Fruit fly (Drosophila melanogaster) whole organism, embryonic: ENCODE measurements around the gene CG31867.

ENCODE experiments used
- ATbp ChIP-seq: fragments of 200-800 bp; sonication (Bioruptor generic); optimal IDR thresholded peaks from 2 replicates; lab custom pipeline; 2017; ENCODE audit warnings: missing biosample characterization, mild to moderate bottlenecking, missing genetic modification characterization, missing genetic modification reagents
- BEAF-32 ChIP-seq: fragments of 200-800 bp; sonication (Bioruptor generic); optimal IDR thresholded peaks from 3 replicates; lab custom pipeline; 2017; ENCODE audit warnings: missing biosample characterization, missing genetic modification characterization, mild to moderate bottlenecking, moderate library complexity, missing genetic modification reagents
- CG10543 ChIP-seq: fragments of 200-800 bp; sonication (Bioruptor generic); optimal IDR thresholded peaks from 3 replicates; lab custom pipeline; 2017; ENCODE audit warnings: missing biosample characterization, mild to moderate bottlenecking, missing genetic modification characterization, moderate library complexity
- CG11093 ChIP-seq: fragments of 200-800 bp; sonication (Bioruptor generic); IDR thresholded peaks from 3 replicates; pipeline ENCODE4 v1.3.6; 2022; ENCODE audit warnings: missing biosample characterization, missing genetic modification characterization
- CG12155 ChIP-seq: fragments of 200-800 bp; sonication (Bioruptor generic); optimal IDR thresholded peaks from 3 replicates; lab custom pipeline; 2016; ENCODE audit warnings: missing biosample characterization, missing genetic modification characterization
- CG12219 ChIP-seq: fragments of 200-800 bp; sonication (Bioruptor generic); optimal IDR thresholded peaks from 3 replicates; lab custom pipeline; 2018; ENCODE audit warnings: missing biosample characterization, mild to moderate bottlenecking, missing genetic modification characterization
- CG12744 ChIP-seq: fragments of 200-800 bp; sonication (Bioruptor generic); optimal IDR thresholded peaks from 2 replicates; lab custom pipeline; 2016; ENCODE audit warnings: missing biosample characterization, missing genetic modification characterization
- CG12769 ChIP-seq: fragments of 200-800 bp; sonication (Bioruptor generic); optimal IDR thresholded peaks from 2 replicates; lab custom pipeline; 2019; ENCODE audit warnings: missing biosample characterization, mild to moderate bottlenecking, missing genetic modification characterization, moderate library complexity
- CG12942 ChIP-seq: fragments of 200-800 bp; sonication (Bioruptor generic); optimal IDR thresholded peaks from 3 replicates; lab custom pipeline; 2016; ENCODE audit warnings: missing biosample characterization, missing genetic modification characterization
- CG13424 ChIP-seq: fragments of 200-800 bp; sonication (Bioruptor generic); optimal IDR thresholded peaks from 2 replicates; lab custom pipeline; 2019; ENCODE audit warnings: missing biosample characterization, mild to moderate bottlenecking, missing genetic modification characterization, moderate library complexity
- CG13624 ChIP-seq: fragments of 200-800 bp; sonication (Bioruptor generic); optimal IDR thresholded peaks from 2 replicates; lab custom pipeline; 2016; ENCODE audit warnings: missing biosample characterization, missing genetic modification characterization
- CG15479 ChIP-seq: fragments of 200-800 bp; sonication (Bioruptor generic); optimal IDR thresholded peaks from 3 replicates; lab custom pipeline; 2019; ENCODE audit warnings: missing biosample characterization, mild to moderate bottlenecking, missing genetic modification characterization, moderate library complexity
- CG1602 ChIP-seq: fragments of 200-800 bp; sonication (Bioruptor generic); optimal IDR thresholded peaks from 3 replicates; lab custom pipeline; 2016; ENCODE audit warnings: missing biosample characterization, missing genetic modification characterization
- CG16813 ChIP-seq: fragments of 200-800 bp; sonication (Bioruptor generic); IDR thresholded peaks from 3 replicates; pipeline ENCODE4 v1.3.6; 2022; ENCODE audit warnings: missing biosample characterization, missing genetic modification characterization; ENCODE audit not compliant: partially characterized antibody
- CG17328 ChIP-seq: fragments of 200-800 bp; sonication (Bioruptor generic); IDR thresholded peaks from 2 replicates; pipeline ENCODE4 v1.3.6; 2022; ENCODE audit warnings: missing biosample characterization, missing genetic modification characterization
- CG17829 ChIP-seq: fragments of 200-800 bp; optimal IDR thresholded peaks from 2 replicates; lab custom pipeline; 2019; ENCODE audit warnings: missing biosample characterization, mild to moderate bottlenecking, missing genetic modification characterization, moderate library complexity
- CG18764 ChIP-seq: fragments of 200-800 bp; sonication (Bioruptor generic); optimal IDR thresholded peaks from 3 replicates; lab custom pipeline; 2016; ENCODE audit warnings: missing biosample characterization, missing genetic modification characterization
- CG3838 ChIP-seq: fragments of 200-800 bp; sonication (Bioruptor generic); optimal IDR thresholded peaks from 3 replicates; lab custom pipeline; 2016; ENCODE audit warnings: missing biosample characterization, missing genetic modification characterization
- CG43689 ChIP-seq: fragments of 200-800 bp; sonication (Bioruptor generic); IDR thresholded peaks from 2 replicates; pipeline ENCODE4 v1.3.6; 2022; ENCODE audit warnings: missing biosample characterization, missing genetic modification characterization
- CG7372 ChIP-seq: fragments of 200-800 bp; sonication (Bioruptor generic); IDR thresholded peaks from 2 replicates; pipeline ENCODE4 v1.3.6; 2022; ENCODE audit warnings: missing biosample characterization, missing genetic modification characterization
- CG8924 ChIP-seq: fragments of 200-800 bp; optimal IDR thresholded peaks from 3 replicates; lab custom pipeline; 2019; ENCODE audit warnings: missing biosample characterization, mild to moderate bottlenecking, missing genetic modification characterization, moderate library complexity
- CG8944 ChIP-seq: fragments of 200-800 bp; sonication (Bioruptor generic); optimal IDR thresholded peaks from 3 replicates; lab custom pipeline; 2016; ENCODE audit warnings: missing biosample characterization, missing genetic modification characterization
- D19B ChIP-seq: fragments of 200-800 bp; sonication (Bioruptor generic); optimal IDR thresholded peaks from 2 replicates; lab custom pipeline; 2017; ENCODE audit warnings: missing biosample characterization, mild to moderate bottlenecking, missing genetic modification characterization
- Dip3 ChIP-seq: fragments of 200-800 bp; sonication (Bioruptor generic); optimal IDR thresholded peaks from 3 replicates; lab custom pipeline; 2016; ENCODE audit warnings: missing biosample characterization, missing genetic modification characterization
- Elba2 ChIP-seq: fragments of 200-800 bp; sonication (Bioruptor generic); optimal IDR thresholded peaks from 3 replicates; lab custom pipeline; 2016; ENCODE audit warnings: missing biosample characterization, missing genetic modification characterization
- Fer3 ChIP-seq: fragments of 200-800 bp; sonication (Bioruptor generic); optimal IDR thresholded peaks from 2 replicates; lab custom pipeline; 2018; ENCODE audit warnings: missing biosample characterization, mild to moderate bottlenecking, missing genetic modification characterization, moderate library complexity
- H15 ChIP-seq: fragments of 200-800 bp; sonication (Bioruptor generic); IDR thresholded peaks from 3 replicates; pipeline ENCODE4 v1.3.6; 2022; ENCODE audit warnings: missing biosample characterization, missing genetic modification characterization
- HHEX ChIP-seq: fragments of 200-800 bp; sonication (Bioruptor generic); optimal IDR thresholded peaks from 3 replicates; lab custom pipeline; 2017; ENCODE audit warnings: missing biosample characterization, mild to moderate bottlenecking, missing genetic modification characterization, missing genetic modification reagents
- HLH3B ChIP-seq: fragments of 200-800 bp; sonication (Bioruptor generic); IDR thresholded peaks from 2 replicates; pipeline ENCODE4 v1.3.6; 2022; ENCODE audit warnings: missing biosample characterization, missing genetic modification characterization
- Hmr ChIP-seq: fragments of 200-800 bp; sonication (Bioruptor generic); optimal IDR thresholded peaks from 3 replicates; lab custom pipeline; 2017; ENCODE audit warnings: mild to moderate bottlenecking, missing biosample characterization, missing genetic modification reagents, missing genetic modification characterization
- Med ChIP-seq: fragments of 200-800 bp; sonication (Bioruptor generic); peaks from one replicate; lab custom pipeline; 2016; ENCODE audit warnings: missing biosample characterization, missing genetic modification characterization, mild to moderate bottlenecking, inconsistent platforms, moderate library complexity
- Opbp ChIP-seq: fragments of 200-800 bp; sonication (Bioruptor generic); IDR thresholded peaks from 3 replicates; pipeline ENCODE4 v1.3.6; 2022; ENCODE audit warnings: missing biosample characterization, missing genetic modification characterization; ENCODE audit not compliant: partially characterized antibody
- Side ChIP-seq: fragments of 200-800 bp; sonication (Bioruptor generic); optimal IDR thresholded peaks from 2 replicates; lab custom pipeline; 2016; ENCODE audit warnings: missing biosample characterization, missing genetic modification characterization
- Tbp ChIP-seq: fragments of >200 bp; optimal IDR thresholded peaks from 2 replicates; lab custom pipeline; 2018; ENCODE audit warnings: missing biosample characterization, missing genetic modification characterization
- Usf ChIP-seq: fragments of 200-800 bp; sonication (Bioruptor generic); optimal IDR thresholded peaks from 2 replicates; lab custom pipeline; 2017; ENCODE audit warnings: missing genotype, missing biosample characterization, missing genetic modification characterization
- aop ChIP-seq: fragments of 200-800 bp; sonication (Bioruptor generic); IDR thresholded peaks from 2 replicates; pipeline ENCODE4 v1.3.6; 2022; ENCODE audit warnings: missing biosample characterization, missing genetic modification characterization
- az2 ChIP-seq: fragments of 200-800 bp; sonication (Bioruptor generic); optimal IDR thresholded peaks from 3 replicates; lab custom pipeline; 2016; ENCODE audit warnings: missing biosample characterization, missing genetic modification characterization
- cad ChIP-seq: fragments of >200 bp; optimal IDR thresholded peaks from 2 replicates; lab custom pipeline; 2017; ENCODE audit warnings: missing biosample characterization, missing genetic modification characterization
- eve ChIP-seq, 2 experiments: fragments of >200 bp; optimal IDR thresholded peaks; 2 replicates each; lab custom pipeline; 2017; ENCODE audit warnings: missing biosample characterization in 2 of 2, missing genetic modification characterization in 2 of 2
- fd96Cb ChIP-seq: fragments of 200-800 bp; sonication (Bioruptor generic); optimal IDR thresholded peaks from 2 replicates; lab custom pipeline; 2018; ENCODE audit warnings: missing biosample characterization, mild to moderate bottlenecking, missing genetic modification characterization, moderate library complexity
- h ChIP-seq: fragments of >200 bp; optimal IDR thresholded peaks from 2 replicates; lab custom pipeline; 2017
- ind ChIP-seq: fragments of 200-800 bp; sonication (Bioruptor generic); optimal IDR thresholded peaks from 3 replicates; lab custom pipeline; 2016; ENCODE audit warnings: missing biosample characterization, missing genetic modification characterization
- lab ChIP-seq: fragments of 200-800 bp; sonication (Bioruptor generic); optimal IDR thresholded peaks from 3 replicates; lab custom pipeline; 2017; ENCODE audit warnings: missing biosample characterization, missing genetic modification characterization, mild to moderate bottlenecking, moderate library complexity, missing genetic modification reagents
- phol ChIP-seq: fragments of 200-800 bp; sonication (Bioruptor generic); optimal IDR thresholded peaks from 3 replicates; lab custom pipeline; 2018; ENCODE audit warnings: missing biosample characterization, mild to moderate bottlenecking, missing genetic modification characterization, moderate library complexity
- pum ChIP-seq: fragments of 200-800 bp; sonication (Bioruptor generic); optimal IDR thresholded peaks from 2 replicates; lab custom pipeline; 2016; ENCODE audit warnings: missing biosample characterization, missing genetic modification characterization
- pzg ChIP-seq: fragments of 200-800 bp; sonication (Bioruptor generic); optimal IDR thresholded peaks from 3 replicates; lab custom pipeline; 2018; ENCODE audit warnings: missing biosample characterization, mild to moderate bottlenecking, missing genetic modification characterization, moderate library complexity
- ranshi ChIP-seq: fragments of 200-800 bp; sonication (Bioruptor generic); IDR thresholded peaks from 2 replicates; pipeline ENCODE4 v1.3.6; 2022; ENCODE audit warnings: missing biosample characterization, missing genetic modification characterization
- ssp ChIP-seq: fragments of 200-800 bp; sonication (Bioruptor generic); IDR thresholded peaks from 2 replicates; pipeline ENCODE4 v1.3.6; 2022; ENCODE audit warnings: missing biosample characterization, missing genetic modification characterization
- tll ChIP-seq, 2 experiments: fragments of 200-800 bp in 1 of 2; fragments of >200 bp in 1 of 2; sonication (Bioruptor generic) in 1 of 2; optimal IDR thresholded peaks; 2 replicates each; lab custom pipeline; 2017 to 2019; ENCODE audit warnings: missing biosample characterization in 2 of 2, missing genetic modification characterization in 2 of 2, mild to moderate bottlenecking in 1 of 2, moderate library complexity in 1 of 2
- zfh2 ChIP-seq: fragments of 200-800 bp; sonication (Bioruptor generic); optimal IDR thresholded peaks from 2 replicates; lab custom pipeline; 2016; ENCODE audit warnings: missing biosample characterization, missing genetic modification characterization

The CG31867 gene

DNA sequence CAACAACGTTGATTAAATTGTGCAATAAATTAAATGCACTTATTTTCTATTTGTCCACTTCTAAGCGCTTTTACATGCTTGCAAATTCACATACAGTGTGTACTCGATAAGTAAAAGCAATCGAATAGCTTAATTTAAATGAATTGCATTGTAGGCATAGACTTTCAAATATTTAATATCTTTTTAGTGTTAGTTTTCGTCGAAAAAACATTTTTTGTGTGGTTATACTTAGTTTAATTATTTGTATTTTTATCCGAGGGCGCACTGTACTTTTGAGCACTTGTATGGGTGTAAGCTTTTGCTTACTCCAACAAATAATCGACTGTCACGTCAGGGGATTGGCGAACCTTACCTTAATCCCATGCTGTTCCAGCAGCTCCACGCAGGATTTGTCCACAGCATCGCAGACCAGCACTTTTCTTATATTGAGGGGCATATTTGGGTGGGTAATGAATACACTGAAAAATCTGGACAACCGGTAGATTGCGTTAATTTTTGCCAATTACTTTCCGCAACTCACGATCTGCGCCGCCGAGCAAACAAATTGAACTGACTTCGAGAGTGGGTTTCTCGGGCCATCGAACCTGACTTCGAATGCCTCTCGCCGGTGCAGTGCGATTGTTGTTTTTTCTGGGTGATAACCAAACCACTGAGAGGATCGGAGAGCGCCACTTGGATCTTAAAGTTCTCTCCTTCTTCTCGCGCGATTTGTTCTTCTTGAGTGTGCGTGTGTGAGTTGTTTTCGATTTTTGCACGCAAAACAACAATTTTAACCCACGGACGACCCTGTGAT lies 10.1 kb upstream of the CG31867 start, which contains the start of gene CG6287 (continued):
- TF ChIP-seq Elba2, result no peak
- peak; percentile 63 for TF ChIP-seq Med (GFP tag; lab: Kevin White, UChicago)
- no peak for TF ChIP-seq CG3838 (GFP tag; lab: Kevin White, UChicago)
- no peak for TF ChIP-seq CG12219 (GFP tag; lab: Kevin White, UChicago)
- no peak for TF ChIP-seq CG17829
- TF ChIP-seq phol (tag; lab: Kevin White, UChicago), result no peak
- TF ChIP-seq aop (GFP tag; lab: Robert Waterston, UW), result no peak
- no peak for TF ChIP-seq Tbp (GFP tag; lab: Kevin White, UChicago)
- no peak for TF ChIP-seq H15
- TF ChIP-seq D19B (GFP tag; lab: Kevin White, UChicago), result peak; percentile 2
- peak; percentile 32 for TF ChIP-seq lab (GFP tag; lab: Kevin White, UChicago)
- TF ChIP-seq CG10543 (GFP tag; lab: Kevin White, UChicago), result no peak
- TF ChIP-seq CG13624 (GFP tag; lab: Kevin White, UChicago), result peak; percentile 15
- TF ChIP-seq Dip3 (GFP tag; lab: Kevin White, UChicago), result peak; percentile 37
- TF ChIP-seq CG12769 (tag; lab: Kevin White, UChicago), result no peak
- peak; percentile 20 for TF ChIP-seq CG12155
- TF ChIP-seq ssp (GFP tag; lab: Robert Waterston, UW), result no peak
- peak; percentile 29 for TF ChIP-seq ind (GFP tag; lab: Kevin White, UChicago)
- TF ChIP-seq CG7372 (GFP tag; lab: Robert Waterston, UW), result no peak
- TF ChIP-seq eve (GFP tag; optimal IDR thresholded peaks at IDR 0.05; lab: Kevin White, UChicago), result peak in 1 of 2 experiments; percentile 27
- TF ChIP-seq Hmr, result no peak
- TF ChIP-seq CG1602 (GFP tag; lab: Kevin White, UChicago), result peak; percentile 6
- no peak for TF ChIP-seq h
- no peak for TF ChIP-seq CG13424 (tag; lab: Kevin White, UChicago)
- no peak for TF ChIP-seq Opbp (GFP tag; lab: Robert Waterston, UW)
- TF ChIP-seq pzg (GFP tag; lab: Kevin White, UChicago), result no peak
- peak; percentile 21 for TF ChIP-seq az2 (GFP tag; lab: Kevin White, UChicago)
- TF ChIP-seq CG8944, result no peak
- TF ChIP-seq HHEX (GFP tag; lab: Kevin White, UChicago), result no peak
- TF ChIP-seq HLH3B, result no peak
- TF ChIP-seq zfh2, result no peak
- no peak for TF ChIP-seq cad (GFP tag; lab: Kevin White, UChicago)
- TF ChIP-seq ranshi, result peak; percentile 30; the same call in 1 of the 2 replicates
- no peak for TF ChIP-seq Side (GFP tag; lab: Kevin White, UChicago)
- no peak for TF ChIP-seq fd96Cb
- TF ChIP-seq pum (GFP tag; lab: Kevin White, UChicago), result no peak
- TF ChIP-seq CG43689 (GFP tag; lab: Robert Waterston, UW), result no peak
- no peak for TF ChIP-seq tll (GFP tag; optimal IDR thresholded peaks at IDR 0.05; lab: Kevin White, UChicago)
- TF ChIP-seq CG15479 (GFP tag; lab: Kevin White, UChicago), result no peak
- no peak for TF ChIP-seq CG12744 (GFP tag; lab: Kevin White, UChicago)
- TF ChIP-seq CG16813 (GFP tag; lab: Robert Waterston, UW), result no peak
- TF ChIP-seq CG17328 (GFP tag; lab: Robert Waterston, UW), result peak; percentile 59; the same call in 1 of the 2 replicates
- peak; percentile 12 for TF ChIP-seq Usf (GFP tag; lab: Kevin White, UChicago)
- no peak for TF ChIP-seq ATbp (GFP tag; lab: Kevin White, UChicago)
- TF ChIP-seq CG18764, result no peak
- TF ChIP-seq Fer3, result no peak
- no peak for TF ChIP-seq CG8924
- no peak for TF ChIP-seq BEAF-32 (GFP tag; lab: Kevin White, UChicago)
- no peak for TF ChIP-seq CG12942 (GFP tag; lab: Kevin White, UChicago)
- TF ChIP-seq CG11093, result no peak
